Fruit fly (Drosophila melanogaster): Measurements from ENCODE around the gene CG42488.
A peak's percentile ranks its signal among the peaks of the same experiment; 100 is the strongest.

Gene CG42488

DNA sequence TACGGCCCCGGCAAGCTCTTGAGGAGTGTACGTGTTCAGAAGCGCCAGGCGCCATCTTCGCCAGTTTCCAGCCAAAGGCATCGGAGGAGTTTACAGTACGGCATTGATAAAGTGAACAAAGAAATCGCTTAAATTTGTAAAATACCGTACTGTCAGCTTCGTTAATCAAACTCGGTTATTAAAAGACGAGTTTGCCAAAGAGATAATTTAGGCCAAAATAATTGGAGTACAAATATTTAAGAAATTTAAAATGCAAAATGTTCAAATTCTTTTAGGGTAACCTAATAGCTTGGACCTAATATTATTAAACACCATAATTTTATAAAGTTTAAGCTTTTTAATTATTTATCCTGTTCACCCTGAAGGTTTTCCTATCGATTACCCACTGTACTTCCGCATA lies 31.1 kb upstream of the CG42488 start (continued):
- TF ChIP-seq achi (GFP tag; optimal IDR thresholded peaks at IDR 0.05) (peak; percentile 37), eg (GFP tag; IDR thresholded peaks at IDR 0.05) (no peak), Sox14 (GFP tag; optimal IDR thresholded peaks at IDR 0.05) (peak; percentile 44), spab (GFP tag; optimal IDR thresholded peaks at IDR 0.05) (no peak), OdsH (GFP tag; optimal IDR thresholded peaks at IDR 0.05) (peak; percentile 20), pdm3 (GFP tag; optimal IDR thresholded peaks at IDR 0.05) (peak; percentile 37), lz (GFP tag; optimal IDR thresholded peaks at IDR 0.05) (no peak), Ets96B (tag; optimal IDR thresholded peaks at IDR 0.05) (peak; percentile 34), Eip75B (GFP tag; optimal IDR thresholded peaks at IDR 0.05) (peak; percentile 32), acj6 (GFP tag; optimal IDR thresholded peaks at IDR 0.05) (peak; percentile 50), Hr4 (GFP tag; optimal IDR thresholded peaks at IDR 0.05) (peak; percentile 54), CG6854 (GFP tag; optimal IDR thresholded peaks at IDR 0.05) (no peak), Eip93F (GFP tag; optimal IDR thresholded peaks at IDR 0.05) (no peak), fd85E (GFP tag; optimal IDR thresholded peaks at IDR 0.05) (no peak), CG8632 (GFP tag; optimal IDR thresholded peaks at IDR 0.05) (no peak), CG10631 (GFP tag; optimal IDR thresholded peaks at IDR 0.05) (peak; percentile 53), cyc (GFP tag; optimal IDR thresholded peaks at IDR 0.05) (no peak), CG16779 (tag; optimal IDR thresholded peaks at IDR 0.05) (no peak)

DNA sequence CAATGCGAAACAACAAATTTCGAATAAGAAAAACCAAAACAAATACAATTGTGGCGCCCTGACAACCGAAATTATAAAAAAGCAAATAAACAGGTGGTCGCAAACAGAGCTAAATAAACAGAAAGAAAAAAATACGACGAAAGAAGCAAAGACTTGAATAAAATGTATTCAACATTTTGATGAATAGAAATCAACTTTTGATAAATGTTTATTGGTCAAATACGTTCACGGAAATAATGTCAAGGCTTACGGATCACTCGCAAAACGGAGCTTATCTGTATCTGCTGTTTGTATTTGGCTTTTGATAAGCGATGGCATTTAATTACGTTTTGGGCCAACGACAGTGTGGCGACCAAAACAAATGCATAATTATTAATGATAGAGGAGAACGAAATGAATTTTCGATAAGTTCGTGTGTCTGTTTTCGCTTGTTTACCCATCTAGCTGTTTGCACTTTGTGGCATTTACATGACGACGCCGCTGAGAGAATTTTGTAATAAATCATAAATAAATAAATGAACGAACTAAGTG lies 29.7 kb upstream of the CG42488 start:
- peak; percentile 41 for TF ChIP-seq Eip78C (GFP tag)
- TF ChIP-seq spab (GFP tag; optimal IDR thresholded peaks at IDR 0.05): no peak
- no peak for TF ChIP-seq fd59A (GFP tag; optimal IDR thresholded peaks at IDR 0.05)
- no peak for TF ChIP-seq CG6276 (GFP tag; optimal IDR thresholded peaks at IDR 0.05)
- peak; percentile 54 for TF ChIP-seq vri (GFP tag; optimal IDR thresholded peaks at IDR 0.05)
- peak; percentile 14 for TF ChIP-seq Sox102F (GFP tag; optimal IDR thresholded peaks at IDR 0.05)
- no peak for TF ChIP-seq Ets21C (GFP tag; optimal IDR thresholded peaks at IDR 0.05)
- no peak for TF ChIP-seq achi (GFP tag; optimal IDR thresholded peaks at IDR 0.05)
- TF ChIP-seq eg (GFP tag; IDR thresholded peaks at IDR 0.05): no peak
- no peak for TF ChIP-seq CG9139 (GFP tag; optimal IDR thresholded peaks at IDR 0.05)
- TF ChIP-seq Sox14 (GFP tag; optimal IDR thresholded peaks at IDR 0.05): no peak
- TF ChIP-seq Ets96B (tag; optimal IDR thresholded peaks at IDR 0.05): no peak
- TF ChIP-seq esn (GFP tag; optimal IDR thresholded peaks at IDR 0.05): peak; percentile 20
- peak; percentile 65 for TF ChIP-seq svp (GFP tag)
- no peak for TF ChIP-seq Blimp-1 (GFP tag; optimal IDR thresholded peaks at IDR 0.05)
- no peak for TF ChIP-seq CG1621 (tag; optimal IDR thresholded peaks at IDR 0.05)
- peak; percentile 98 for TF ChIP-seq fkh (GFP tag; optimal IDR thresholded peaks at IDR 0.05)

DNA sequence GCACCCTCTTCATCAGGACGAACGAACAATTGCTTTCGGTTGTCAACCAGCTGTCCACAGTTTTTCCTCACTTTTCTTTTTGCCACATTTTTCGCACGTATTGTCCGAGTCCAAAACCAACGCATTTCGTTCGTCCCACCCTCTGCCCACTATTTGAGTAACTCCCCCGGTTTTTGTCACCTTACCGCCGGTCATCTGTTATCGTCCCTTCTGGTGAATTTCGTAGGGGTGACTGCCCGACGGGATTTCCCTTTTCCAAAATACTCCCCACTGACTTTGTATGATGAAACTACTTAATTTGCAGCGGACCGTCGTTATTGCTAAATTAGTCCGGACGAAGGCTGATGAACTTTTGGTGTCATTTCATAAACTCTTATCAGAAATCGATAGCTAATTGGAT lies 25.8 kb upstream of the CG42488 start:
- TF ChIP-seq Hr4 (GFP tag; optimal IDR thresholded peaks at IDR 0.05): no peak
- TF ChIP-seq fd85E (GFP tag; optimal IDR thresholded peaks at IDR 0.05): no peak
- no peak for TF ChIP-seq dsx (GFP tag; optimal IDR thresholded peaks at IDR 0.05; ENCODE audit: poor library complexity, severe bottlenecking)
- no peak for TF ChIP-seq cyc (GFP tag; optimal IDR thresholded peaks at IDR 0.05)
- no peak for TF ChIP-seq CG10669 (GFP tag; optimal IDR thresholded peaks at IDR 0.05)
- TF ChIP-seq acj6 (GFP tag; optimal IDR thresholded peaks at IDR 0.05): no peak
- TF ChIP-seq spab (GFP tag; optimal IDR thresholded peaks at IDR 0.05): no peak
- no peak for TF ChIP-seq CG6854 (GFP tag; optimal IDR thresholded peaks at IDR 0.05)
- TF ChIP-seq net (GFP tag; optimal IDR thresholded peaks at IDR 0.05): no peak
- TF ChIP-seq CG6163 (GFP tag; IDR thresholded peaks at IDR 0.05): no peak
- no peak for TF ChIP-seq Eip75B (GFP tag; optimal IDR thresholded peaks at IDR 0.05)
- TF ChIP-seq CG4318 (GFP tag; optimal IDR thresholded peaks at IDR 0.05): no peak
- no peak for TF ChIP-seq Met (GFP tag; optimal IDR thresholded peaks at IDR 0.05)
- TF ChIP-seq Sox102F (GFP tag; optimal IDR thresholded peaks at IDR 0.05): no peak
- TF ChIP-seq Blimp-1 (GFP tag; optimal IDR thresholded peaks at IDR 0.05): no peak
- no peak for TF ChIP-seq Ets21C (GFP tag; optimal IDR thresholded peaks at IDR 0.05)
- TF ChIP-seq CG11294 (GFP tag; IDR thresholded peaks at IDR 0.05): no peak
- no peak for TF ChIP-seq fkh (GFP tag; optimal IDR thresholded peaks at IDR 0.05)
- TF ChIP-seq CG6792 (GFP tag; optimal IDR thresholded peaks at IDR 0.05): no peak
- no peak for TF ChIP-seq CG3919 (GFP tag; optimal IDR thresholded peaks at IDR 0.05)
